Worm (Caenorhabditis elegans) whole organism, midembryonic: ENCODE results near the gene C29A12.1.

Source experiments
- T22C8.4 ChIP-seq: fragments of 200-800 bp; sonication (Bioruptor generic); IDR thresholded peaks from 2 replicates; pipeline ENCODE4 v1.3.6; 2022; ENCODE audit warnings: missing genetic modification characterization, missing compliant biosample characterization
- cog-1 ChIP-seq: sonication (generic microtip); optimal IDR thresholded peaks from 2 replicates; lab custom pipeline; 2016; ENCODE audit warnings: missing genetic modification characterization, missing compliant biosample characterization
- flt-1 ChIP-seq: fragments of 200-800 bp; sonication (Bioruptor generic); IDR thresholded peaks from 2 replicates; pipeline ENCODE4 v1.3.6; 2022; ENCODE audit warnings: missing genetic modification characterization, missing compliant biosample characterization
- klf-2 ChIP-seq: fragments of 200-800 bp; sonication (Bioruptor generic); conservative IDR thresholded peaks from 2 replicates; pipeline ENCODE4 v1.3.6; 2022; ENCODE audit warnings: missing genetic modification reagents, missing genetic modification characterization, missing compliant biosample characterization
- med-1 ChIP-seq: sonication (generic microtip); optimal IDR thresholded peaks from 2 replicates; lab custom pipeline; 2017; ENCODE audit warnings: missing genetic modification characterization, mild to moderate bottlenecking, missing compliant biosample characterization, antibody characterized with exemption, missing genetic modification reagents; ENCODE audit not compliant: insufficient read depth
- ref-1 ChIP-seq: fragments of 200-800 bp; sonication (Bioruptor generic); conservative IDR thresholded peaks from 2 replicates; pipeline ENCODE4 v1.3.6; 2022; ENCODE audit warnings: missing genetic modification reagents, missing genetic modification characterization, missing compliant biosample characterization
- tab-1 ChIP-seq: fragments of 200-800 bp; sonication (Bioruptor generic); IDR thresholded peaks from 2 replicates; pipeline ENCODE4 v1.3.6; 2022; ENCODE audit warnings: missing genetic modification characterization, missing compliant biosample characterization
- ztf-23 ChIP-seq: fragments of 200-800 bp; sonication (Bioruptor generic); IDR thresholded peaks from 2 replicates; pipeline ENCODE4 v1.3.6; 2022; ENCODE audit warnings: missing genetic modification reagents, missing genetic modification characterization, missing compliant biosample characterization
- ztf-29 ChIP-seq: fragments of 200-800 bp; sonication (Bioruptor generic); IDR thresholded peaks from 2 replicates; pipeline ENCODE4 v1.3.6; 2022; ENCODE audit warnings: missing genetic modification reagents, missing genetic modification characterization, missing compliant biosample characterization

The C29A12.1 gene

DNA sequence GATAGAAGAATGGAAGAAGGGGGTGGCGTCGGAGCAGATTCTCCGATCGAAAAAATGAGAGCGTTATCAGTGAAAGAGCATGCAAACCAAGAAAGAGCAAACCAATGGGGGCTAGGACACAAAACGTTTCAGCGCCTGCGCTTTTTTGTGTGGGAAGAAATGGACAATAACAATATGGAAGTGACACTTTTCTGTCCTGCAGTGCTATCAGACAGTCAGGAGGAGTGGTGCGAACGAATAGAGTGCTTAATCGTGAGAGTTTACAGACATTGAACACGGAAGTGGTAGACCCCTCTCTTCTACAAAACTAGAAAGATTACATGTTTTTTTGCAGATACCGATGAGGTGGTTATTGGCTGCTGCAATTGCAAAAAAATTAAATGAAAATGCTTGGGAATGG lies 42.1 kb upstream of the C29A12.1 start:
- TF ChIP-seq flt-1 (GFP tag; lab: Robert Waterston, UW) (no peak), ref-1 (GFP tag; lab: Robert Waterston, UW) (no peak), klf-2 (GFP tag; lab: Robert Waterston, UW) (no peak), med-1 (GFP tag; lab: Kevin White, UChicago) (no peak), ztf-29 (GFP tag; lab: Robert Waterston, UW) (no peak), tab-1 (GFP tag; lab: Robert Waterston, UW) (no peak)

ce11 chrV:10854197-10854596 lies 40.9 kb upstream of the C29A12.1 start:
- TF ChIP-seq tab-1 (GFP tag; lab: Robert Waterston, UW), result no peak
- TF ChIP-seq cog-1 (tag; lab: Kevin White, UChicago), result no peak
- TF ChIP-seq T22C8.4 (GFP tag; lab: Robert Waterston, UW), result no peak
- no peak for TF ChIP-seq med-1 (GFP tag; lab: Kevin White, UChicago)
- TF ChIP-seq klf-2 (GFP tag; lab: Robert Waterston, UW), result no peak
- TF ChIP-seq ref-1 (GFP tag; lab: Robert Waterston, UW), result no peak
- no peak for TF ChIP-seq flt-1 (GFP tag; lab: Robert Waterston, UW)
- no peak for TF ChIP-seq ztf-23
- no peak for TF ChIP-seq ztf-29 (GFP tag; lab: Robert Waterston, UW)

ce11 chrV:10846893-10847292 lies 33.6 kb upstream of the C29A12.1 start, which contains the start of gene C29A12.6:
Gene C29A12.6, plus strand, starts transcription at chrV:10847193.
- TF ChIP-seq ref-1 (GFP tag; lab: Robert Waterston, UW) (no peak), tab-1 (GFP tag; lab: Robert Waterston, UW) (no peak), cog-1 (tag; lab: Kevin White, UChicago) (no peak), T22C8.4 (GFP tag; lab: Robert Waterston, UW) (no peak), ztf-29 (GFP tag; lab: Robert Waterston, UW) (no peak), med-1 (GFP tag; lab: Kevin White, UChicago) (no peak), klf-2 (GFP tag; lab: Robert Waterston, UW) (no peak), ztf-23 (no peak), flt-1 (GFP tag; lab: Robert Waterston, UW) (no peak)

DNA sequence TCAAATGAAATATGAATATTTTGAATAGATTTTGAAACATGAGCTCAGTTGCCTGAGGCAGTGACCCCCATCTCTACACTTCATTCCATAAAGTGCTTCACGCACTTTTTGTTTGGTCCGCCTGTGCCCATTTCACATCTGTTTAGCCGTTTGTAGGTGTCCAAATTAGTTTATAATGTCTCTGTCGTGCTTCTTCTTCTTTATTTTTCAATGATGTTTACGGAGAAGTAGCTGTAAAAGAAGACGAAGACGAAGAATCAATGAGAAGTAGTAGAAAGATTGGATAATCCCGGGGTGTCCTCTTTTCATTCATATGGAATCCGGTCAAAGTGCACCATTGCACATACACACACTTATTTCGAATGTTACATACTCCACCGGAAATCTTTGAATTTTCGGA lies 26.1 kb upstream of the C29A12.1 start:
- no peak for TF ChIP-seq ztf-29 (GFP tag; lab: Robert Waterston, UW)
- no peak for TF ChIP-seq ref-1 (GFP tag; lab: Robert Waterston, UW)
- no peak for TF ChIP-seq cog-1 (tag; lab: Kevin White, UChicago)
- no peak for TF ChIP-seq flt-1 (GFP tag; lab: Robert Waterston, UW)
- no peak for TF ChIP-seq klf-2 (GFP tag; lab: Robert Waterston, UW)
- no peak for TF ChIP-seq ztf-23
- no peak for TF ChIP-seq tab-1 (GFP tag; lab: Robert Waterston, UW)
- no peak for TF ChIP-seq med-1 (GFP tag; lab: Kevin White, UChicago)
- no peak for TF ChIP-seq T22C8.4 (GFP tag; lab: Robert Waterston, UW)

DNA sequence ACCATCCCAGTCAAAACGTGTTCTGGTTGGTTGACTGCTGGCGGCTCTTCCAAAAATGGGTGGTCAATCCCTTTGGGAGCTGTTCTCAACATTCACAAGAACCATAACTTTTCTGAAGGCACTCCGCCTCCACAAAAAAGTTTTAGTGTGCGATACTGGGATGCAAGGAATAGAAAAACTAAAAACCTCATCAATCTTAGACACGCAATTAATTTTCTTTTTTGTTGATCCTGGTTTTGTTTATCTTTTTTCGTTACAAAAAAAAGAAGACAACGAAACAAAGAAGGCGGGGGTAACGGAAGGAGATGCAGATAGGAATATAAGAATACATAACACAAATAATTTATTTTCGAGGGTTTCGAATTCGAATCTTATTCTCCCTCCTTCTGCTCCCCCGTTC lies 24.9 kb upstream of the C29A12.1 start:
- no peak for TF ChIP-seq tab-1 (GFP tag; lab: Robert Waterston, UW)
- TF ChIP-seq T22C8.4 (GFP tag; lab: Robert Waterston, UW), result no peak
- no peak for TF ChIP-seq ref-1 (GFP tag; lab: Robert Waterston, UW)
- TF ChIP-seq ztf-29 (GFP tag; lab: Robert Waterston, UW), result no peak
- TF ChIP-seq cog-1 (tag; lab: Kevin White, UChicago), result no peak
- no peak for TF ChIP-seq med-1 (GFP tag; lab: Kevin White, UChicago)
- no peak for TF ChIP-seq flt-1 (GFP tag; lab: Robert Waterston, UW)
- TF ChIP-seq klf-2 (GFP tag; lab: Robert Waterston, UW), result no peak
- TF ChIP-seq ztf-23, result no peak

DNA sequence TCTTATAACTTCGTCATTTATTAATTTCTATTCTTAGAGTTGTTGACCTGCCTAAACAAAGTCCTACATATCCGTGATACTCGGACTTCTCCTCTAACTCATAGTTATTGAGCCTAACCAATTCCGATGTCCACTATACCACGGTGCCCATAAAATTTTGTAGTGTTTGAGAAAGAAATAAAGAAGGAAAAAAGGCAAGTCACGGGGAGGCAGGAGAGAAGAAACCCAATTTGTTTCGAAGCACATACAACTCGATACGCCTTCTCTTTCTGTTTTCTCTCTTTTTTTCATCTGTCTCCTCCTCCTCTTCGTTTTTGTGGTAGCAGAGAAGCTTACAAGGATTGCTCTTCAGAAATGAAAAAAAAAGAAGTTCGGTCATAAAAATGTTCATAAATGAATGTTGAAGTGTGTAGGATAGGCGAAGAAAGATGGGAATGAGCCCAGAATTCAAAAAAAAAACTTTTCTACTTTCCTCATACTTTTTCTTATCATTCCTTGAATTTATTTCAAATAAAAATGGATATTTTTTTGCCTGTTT lies 21.5 kb upstream of the C29A12.1 start:
- no peak for TF ChIP-seq T22C8.4 (GFP tag; lab: Robert Waterston, UW)

DNA sequence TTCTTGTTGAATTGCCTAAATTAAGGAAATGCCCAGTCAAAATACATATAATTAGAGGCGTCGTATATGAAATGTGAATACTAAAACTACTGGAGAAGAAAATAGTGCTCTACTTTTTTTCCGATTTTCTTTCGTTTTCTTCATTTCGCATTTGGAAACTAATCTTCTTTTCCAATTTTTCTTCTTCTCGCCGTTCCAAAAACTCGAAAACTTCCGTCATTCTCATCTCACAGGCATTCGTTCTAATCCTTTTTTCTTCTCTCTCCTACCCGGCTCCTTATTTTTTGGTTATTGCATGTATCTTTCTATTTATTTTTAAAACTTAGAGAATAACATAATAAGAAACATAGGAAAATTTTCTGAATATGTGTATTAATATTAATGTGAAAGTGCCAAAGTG lies 19.6 kb upstream of the C29A12.1 start:
- TF ChIP-seq cog-1 (tag; lab: Kevin White, UChicago) (no peak), ztf-23 (no peak), tab-1 (GFP tag; lab: Robert Waterston, UW) (no peak), ztf-29 (GFP tag; lab: Robert Waterston, UW) (no peak), flt-1 (GFP tag; lab: Robert Waterston, UW) (no peak), klf-2 (GFP tag; lab: Robert Waterston, UW) (no peak), ref-1 (GFP tag; lab: Robert Waterston, UW) (no peak), med-1 (GFP tag; lab: Kevin White, UChicago) (no peak), T22C8.4 (GFP tag; lab: Robert Waterston, UW) (no peak)

DNA sequence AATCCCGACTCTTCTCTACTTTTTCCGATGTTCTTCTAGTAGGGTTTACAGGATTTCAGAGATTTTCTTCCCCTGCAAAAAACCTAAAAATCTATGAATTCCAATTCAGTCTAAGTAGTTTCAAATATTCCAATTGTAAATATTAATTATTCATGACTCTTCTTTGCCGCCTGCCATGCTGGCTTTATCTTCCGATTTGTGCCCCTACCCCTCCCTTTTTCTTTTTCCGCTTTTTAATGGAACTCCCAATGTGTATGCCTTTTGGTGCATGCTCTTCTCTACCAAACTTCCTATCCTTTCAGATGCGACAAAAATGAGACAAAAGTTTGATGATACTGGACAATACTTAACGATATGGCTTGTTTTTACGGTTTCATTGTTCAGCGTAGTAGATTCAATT lies 11.4 kb upstream of the C29A12.1 start, which contains the start of gene nrx-1:
Gene nrx-1, plus strand, starts transcription at position 301 of the 400 bp plus-strand sequence.
- TF ChIP-seq klf-2 (GFP tag; lab: Robert Waterston, UW) (no peak), ztf-29 (GFP tag; lab: Robert Waterston, UW) (no peak), med-1 (GFP tag; lab: Kevin White, UChicago) (no peak), T22C8.4 (GFP tag; lab: Robert Waterston, UW) (no peak), tab-1 (GFP tag; lab: Robert Waterston, UW) (no peak), ref-1 (GFP tag; lab: Robert Waterston, UW) (no peak), ztf-23 (no peak)

ce11 chrV:10818498-10818897 lies 5.2 kb upstream of the C29A12.1 start:
- no peak for TF ChIP-seq ztf-23
- no peak for TF ChIP-seq ztf-29 (GFP tag; lab: Robert Waterston, UW)
- TF ChIP-seq T22C8.4 (GFP tag; lab: Robert Waterston, UW), result no peak
- TF ChIP-seq klf-2 (GFP tag; lab: Robert Waterston, UW), result no peak
- no peak for TF ChIP-seq cog-1 (tag; lab: Kevin White, UChicago)
- TF ChIP-seq ref-1 (GFP tag; lab: Robert Waterston, UW), result no peak
- no peak for TF ChIP-seq med-1 (GFP tag; lab: Kevin White, UChicago)
- no peak for TF ChIP-seq flt-1 (GFP tag; lab: Robert Waterston, UW)
- no peak for TF ChIP-seq tab-1 (GFP tag; lab: Robert Waterston, UW)
